Fruit fly (Drosophila melanogaster): ENCODE measurements around the gene CG17272.

- TF ChIP-seq CG8478 (optimal IDR thresholded peaks at IDR 0.05) = no peak
- no peak for TF ChIP-seq CTCF (optimal IDR thresholded peaks at IDR 0.05)
Observed at dm6 chr3R:20846768-20847167, 22.7 kb upstream of the CG17272 start, which contains the start of gene CG15696.

Data from S2 (cell line).